Fruit fly (Drosophila melanogaster) whole organism, embryonic: ENCODE data around the gene Pxn.
A peak's percentile ranks its signal among the peaks of the same experiment; 100 is the strongest.

Experiments
- CG10959 ChIP-seq: fragments of 200-800 bp; sonication (Bioruptor generic); IDR thresholded peaks from 2 replicates; pipeline ENCODE4 v1.3.6; 2022; ENCODE audit warnings: missing biosample characterization, missing genetic modification characterization
- CG12942 ChIP-seq: fragments of 200-800 bp; sonication (Bioruptor generic); optimal IDR thresholded peaks from 3 replicates; lab custom pipeline; 2016; ENCODE audit warnings: missing biosample characterization, missing genetic modification characterization
- CG1603 ChIP-seq: fragments of 200-800 bp; sonication (Bioruptor generic); optimal IDR thresholded peaks from 2 replicates; lab custom pipeline; 2019; ENCODE audit warnings: missing biosample characterization, mild to moderate bottlenecking, missing genetic modification characterization, moderate library complexity
- CG42726 ChIP-seq: fragments of 200-800 bp; sonication (Bioruptor generic); IDR thresholded peaks from 2 replicates; pipeline ENCODE4 v1.3.6; 2022; ENCODE audit warnings: missing biosample characterization, missing genetic modification characterization; ENCODE audit not compliant: partially characterized antibody
- CG4282 ChIP-seq: fragments of 200-800 bp; sonication (Bioruptor generic); optimal IDR thresholded peaks from 2 replicates; lab custom pipeline; 2016; ENCODE audit warnings: missing biosample characterization, missing genetic modification characterization
- Fer3 ChIP-seq: fragments of 200-800 bp; sonication (Bioruptor generic); optimal IDR thresholded peaks from 2 replicates; lab custom pipeline; 2018; ENCODE audit warnings: missing biosample characterization, mild to moderate bottlenecking, missing genetic modification characterization, moderate library complexity
- HLH54F ChIP-seq: fragments of 200-800 bp; sonication (Bioruptor generic); optimal IDR thresholded peaks from 3 replicates; lab custom pipeline; 2016; ENCODE audit warnings: missing biosample characterization, missing genetic modification characterization
- Hr78 ChIP-seq, 2 experiments: fragments of 200-800 bp in 1 of 2; fragments of >200 bp in 1 of 2; sonication (Bioruptor generic) in 1 of 2; optimal IDR thresholded peaks; 2 replicates each; lab custom pipeline; 2017 to 2019; ENCODE audit warnings: missing biosample characterization in 2 of 2, missing genetic modification characterization in 2 of 2, mild to moderate bottlenecking in 1 of 2, moderate library complexity in 1 of 2
- Sin3A ChIP-seq: fragments of >200 bp; optimal IDR thresholded peaks from 2 replicates; lab custom pipeline; 2018
- Spps ChIP-seq: fragments of 200-800 bp; sonication (Bioruptor generic); optimal IDR thresholded peaks from 2 replicates; lab custom pipeline; 2018; ENCODE audit warnings: missing biosample characterization, mild to moderate bottlenecking, missing genetic modification characterization
- Xbp1 ChIP-seq: fragments of 200-800 bp; sonication (Bioruptor generic); optimal IDR thresholded peaks from 3 replicates; lab custom pipeline; 2016; ENCODE audit warnings: missing biosample characterization, mild to moderate bottlenecking, missing genetic modification characterization
- al ChIP-seq: fragments of 200-800 bp; sonication (Bioruptor generic); IDR thresholded peaks from 2 replicates; pipeline ENCODE4 v1.3.6; 2022; ENCODE audit warnings: missing biosample characterization, missing genetic modification characterization
- phol ChIP-seq: fragments of 200-800 bp; sonication (Bioruptor generic); optimal IDR thresholded peaks from 3 replicates; lab custom pipeline; 2018; ENCODE audit warnings: missing biosample characterization, mild to moderate bottlenecking, missing genetic modification characterization, moderate library complexity
- pros ChIP-seq: fragments of 200-800 bp; sonication (Bioruptor generic); optimal IDR thresholded peaks from 3 replicates; lab custom pipeline; 2019; ENCODE audit warnings: missing biosample characterization, mild to moderate bottlenecking, missing genetic modification characterization, moderate library complexity

DNA sequence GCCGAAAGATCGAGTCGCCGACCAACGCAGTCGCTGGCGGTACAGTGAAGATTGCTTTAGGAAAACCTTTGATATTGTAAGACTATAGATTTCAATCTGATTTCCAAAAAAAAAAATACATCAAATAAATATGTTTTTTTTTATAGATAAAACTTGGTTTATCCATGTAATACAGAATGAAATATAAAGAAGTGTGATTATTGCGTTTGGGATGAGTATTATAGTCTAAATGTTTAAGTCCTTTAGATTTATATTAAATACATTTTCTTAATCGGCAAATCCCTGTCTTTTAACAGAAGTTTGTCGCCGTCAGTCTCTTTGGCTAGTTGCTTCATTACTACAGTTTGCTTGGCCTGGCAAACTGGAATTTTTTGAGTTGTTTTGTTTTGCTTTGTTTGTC, 48.0 kb downstream of the Pxn start:
- TF ChIP-seq CG4282 (GFP tag; lab: Kevin White, UChicago) (no peak), al (GFP tag; lab: Robert Waterston, UW) (peak; percentile 34; the same call in 1 of the 2 replicates), Hr78 (GFP tag; optimal IDR thresholded peaks at IDR 0.05; lab: Kevin White, UChicago) (no peak), pros (GFP tag; lab: Kevin White, UChicago) (no peak), CG12942 (GFP tag; lab: Kevin White, UChicago) (no peak), phol (tag; lab: Kevin White, UChicago) (peak; percentile 11), CG10959 (no peak), HLH54F (no peak), Fer3 (tag; lab: Kevin White, UChicago) (no peak), Spps (no peak), CG1603 (tag; lab: Kevin White, UChicago) (no peak), CG42726 (GFP tag; lab: Robert Waterston, UW) (no peak), Xbp1 (GFP tag; lab: Kevin White, UChicago) (no peak), Sin3A (no peak)
